Worm (Caenorhabditis elegans): Measurements from ENCODE around the gene hcf-1.

The hcf-1 gene

DNA sequence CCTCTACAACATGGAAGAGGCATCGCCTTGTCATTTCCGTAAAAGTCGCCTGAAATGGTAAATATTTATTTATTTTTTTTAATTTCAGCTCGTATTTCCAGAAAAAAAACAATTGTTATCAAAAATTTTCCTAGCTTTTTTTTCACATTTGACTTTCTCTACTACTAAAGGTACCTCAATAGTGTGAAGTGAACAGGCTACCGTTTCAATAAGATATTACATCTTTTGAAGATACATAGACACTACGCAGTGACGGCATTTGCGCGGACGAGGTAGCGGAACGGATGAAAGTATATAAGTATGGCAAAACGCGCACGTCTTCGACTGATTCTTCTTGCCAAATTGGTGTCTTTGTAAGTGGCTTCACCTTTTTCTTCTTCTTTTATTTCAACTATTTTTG, 21.0 kb downstream of the hcf-1 start, which contains the start of gene col-14:
col-14 (plus strand) TSS at position 301 of the 400 bp plus-strand sequence.
- no peak for TF ChIP-seq vab-7 (GFP tag; IDR thresholded peaks at IDR 0.05)
- no peak for TF ChIP-seq nhr-77 (tag; optimal IDR thresholded peaks at IDR 0.05)
- TF ChIP-seq F44E2.7 (GFP tag; IDR thresholded peaks at IDR 0.05): no peak
- no peak for TF ChIP-seq nhr-41 (GFP tag; IDR thresholded peaks at IDR 0.05)
- TF ChIP-seq unc-130 (GFP tag; optimal IDR thresholded peaks at IDR 0.05): no peak
- no peak for TF ChIP-seq rbr-2 (tag; optimal IDR thresholded peaks at IDR 0.05)
- no peak for TF ChIP-seq aly-2 (tag; optimal IDR thresholded peaks at IDR 0.05)

- no peak for TF ChIP-seq lin-1 (GFP tag; IDR thresholded peaks at IDR 0.05)
- TF ChIP-seq dmd-6 (GFP tag; IDR thresholded peaks at IDR 0.05): peak; percentile 7; the same call in 1 of the 2 replicates
- peak; percentile 80 for TF ChIP-seq nhr-28 (tag; optimal IDR thresholded peaks at IDR 0.05)
- peak; percentile 96 for TF ChIP-seq pqm-1 (tag; optimal IDR thresholded peaks at IDR 0.05)
- no peak for TF ChIP-seq daf-16 (GFP tag; optimal IDR thresholded peaks at IDR 0.05)
- peak; percentile 93 for TF ChIP-seq daf-16 (tag; optimal IDR thresholded peaks at IDR 0.05)
- peak in 1 of 2 experiments; percentile 26 for TF ChIP-seq unc-62 (GFP tag; optimal IDR thresholded peaks at IDR 0.05 in 1 of 2)
- no peak for TF ChIP-seq unc-62 (tag; optimal IDR thresholded peaks at IDR 0.05)
- no peak for TF ChIP-seq skn-1 (tag; optimal IDR thresholded peaks at IDR 0.05)
Measured at ce11 chrIV:7747838-7748237, 26.2 kb downstream of the hcf-1 start, which contains the start of gene klo-1. klo-1 (minus strand) TSS chrIV:7748225.

DNA sequence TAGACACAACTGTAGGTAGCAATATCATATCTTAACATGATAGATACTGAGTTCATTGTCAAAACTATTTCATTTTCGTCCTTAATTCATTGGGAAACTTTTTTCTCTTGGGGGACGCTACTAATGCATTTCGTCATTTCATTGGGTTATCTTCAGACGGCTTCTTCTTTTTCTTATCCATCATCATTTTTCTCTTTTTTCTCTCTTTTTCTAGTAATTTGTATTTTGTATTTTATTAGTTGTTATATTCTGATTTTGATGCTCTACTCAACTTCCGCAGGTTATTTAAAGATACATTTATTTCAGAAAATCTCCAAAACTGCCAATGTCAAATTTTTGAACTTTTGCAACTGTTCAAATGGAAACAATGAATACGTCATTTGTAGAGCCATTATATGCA, 30.5 kb downstream of the hcf-1 start, which contains the start of gene npr-35:
npr-35 (plus strand) TSS at position 301 of the 400 bp plus-strand sequence.
- TF ChIP-seq nhr-237 (tag; optimal IDR thresholded peaks at IDR 0.05): no peak
- peak in 1 of 2 experiments; percentile 80 for TF ChIP-seq unc-62 (GFP tag; optimal IDR thresholded peaks at IDR 0.05 in 1 of 2)
- no peak for TF ChIP-seq unc-62 (tag; optimal IDR thresholded peaks at IDR 0.05)

DNA sequence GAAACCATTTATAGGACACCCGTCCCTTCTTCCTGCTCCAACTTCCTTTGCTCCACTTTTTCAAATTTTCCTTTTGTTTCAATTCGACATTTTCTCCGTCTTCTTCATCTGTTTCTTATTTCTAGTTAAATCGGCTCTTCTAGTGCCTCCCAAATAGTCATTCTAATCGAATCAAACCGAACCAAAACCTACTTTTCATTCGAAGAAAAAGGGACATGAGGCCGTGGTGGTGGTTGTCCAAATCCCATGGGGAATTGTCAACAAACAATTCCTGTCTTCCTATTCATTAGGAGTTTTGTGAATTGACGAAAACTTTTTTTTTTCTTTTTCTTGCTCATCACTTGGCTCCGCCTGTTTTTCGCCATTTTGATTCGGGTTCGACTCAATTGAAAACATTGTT, 37.5 kb downstream of the hcf-1 start:
- TF ChIP-seq rbr-2 (tag; optimal IDR thresholded peaks at IDR 0.05) (no peak), hif-1 (tag; optimal IDR thresholded peaks at IDR 0.05) (no peak), saeg-2 (GFP tag; IDR thresholded peaks at IDR 0.05) (no peak), mxl-3 (GFP tag; optimal IDR thresholded peaks at IDR 0.05) (no peak), hmg-1.1 (GFP tag; IDR thresholded peaks at IDR 0.05) (no peak), mes-2 (tag; optimal IDR thresholded peaks at IDR 0.05; ENCODE audit: poor library complexity, severe bottlenecking) (no peak), nhr-111 (GFP tag; optimal IDR thresholded peaks at IDR 0.05) (no peak), ztf-11 (tag; optimal IDR thresholded peaks at IDR 0.05) (no peak), ceh-20 (GFP tag; IDR thresholded peaks at IDR 0.05) (no peak), nhr-42 (GFP tag; IDR thresholded peaks at IDR 0.05) (no peak), nhr-76 (tag; optimal IDR thresholded peaks at IDR 0.05) (no peak), T26A8.4 (GFP tag; IDR thresholded peaks at IDR 0.05) (no peak), unc-39 (tag; optimal IDR thresholded peaks at IDR 0.05) (no peak), Y75B8A.6 (GFP tag; IDR thresholded peaks at IDR 0.05) (no peak), lin-39 (tag; optimal IDR thresholded peaks at IDR 0.05) (no peak), zip-11 (GFP tag; IDR thresholded peaks at IDR 0.05) (no peak), lim-7 (GFP tag; IDR thresholded peaks at IDR 0.05) (no peak), ctbp-1 (GFP tag; IDR thresholded peaks at IDR 0.05) (no peak)

DNA sequence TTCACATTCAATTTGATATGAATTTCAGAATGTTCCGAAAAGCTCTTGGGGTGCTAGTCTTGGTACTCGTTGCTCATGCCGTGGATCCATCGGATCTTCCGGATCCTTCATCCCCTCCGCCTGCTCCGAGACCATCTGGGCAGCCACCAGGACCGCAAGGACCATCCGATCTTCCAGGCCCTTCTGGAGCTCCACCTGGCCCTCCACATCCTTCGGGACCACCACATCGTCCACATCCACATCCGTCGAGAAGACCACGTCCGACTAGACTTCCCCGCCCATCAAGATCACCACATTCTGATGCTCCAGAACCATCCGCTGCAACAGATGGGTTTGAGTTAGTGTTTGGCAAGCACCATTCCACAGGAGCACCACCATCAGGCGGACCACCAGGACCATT, 39.5 kb downstream of the hcf-1 start, which contains the start of gene clx-1:
clx-1 (plus strand) TSS at position 30 of the 400 bp plus-strand sequence.
- TF ChIP-seq set-16 (GFP tag; IDR thresholded peaks at IDR 0.05) (peak; percentile 91), spr-3 (GFP tag; optimal IDR thresholded peaks at IDR 0.05) (no peak)
